Fruit fly (Drosophila melanogaster): ENCODE results near the gene sens.

Gene sens

DNA sequence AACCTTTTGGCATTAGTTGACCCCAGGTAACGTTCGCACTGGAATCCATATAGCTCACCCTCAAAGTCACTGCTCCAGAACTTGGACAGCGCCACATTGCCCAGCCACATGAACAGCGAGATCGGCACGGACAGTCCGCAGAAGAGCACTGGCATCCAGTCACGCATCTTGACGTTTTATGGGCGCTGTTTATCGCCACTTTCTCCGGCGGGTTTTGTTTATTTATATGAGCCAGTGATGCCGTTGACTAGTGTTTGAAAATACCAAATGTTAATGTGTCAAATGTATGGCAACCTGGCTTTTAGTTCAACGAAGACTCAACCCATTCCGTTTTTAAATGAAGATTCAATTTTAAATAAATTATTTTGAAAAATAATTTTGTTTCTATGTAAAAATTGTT lies 13.3 kb downstream of the sens start, which contains the start of gene CG10171:
Gene CG10171, minus strand, starts transcription at position 300 of the 400 bp plus-strand sequence.
- TF ChIP-seq ttk (optimal IDR thresholded peaks at IDR 0.05): no peak

DNA sequence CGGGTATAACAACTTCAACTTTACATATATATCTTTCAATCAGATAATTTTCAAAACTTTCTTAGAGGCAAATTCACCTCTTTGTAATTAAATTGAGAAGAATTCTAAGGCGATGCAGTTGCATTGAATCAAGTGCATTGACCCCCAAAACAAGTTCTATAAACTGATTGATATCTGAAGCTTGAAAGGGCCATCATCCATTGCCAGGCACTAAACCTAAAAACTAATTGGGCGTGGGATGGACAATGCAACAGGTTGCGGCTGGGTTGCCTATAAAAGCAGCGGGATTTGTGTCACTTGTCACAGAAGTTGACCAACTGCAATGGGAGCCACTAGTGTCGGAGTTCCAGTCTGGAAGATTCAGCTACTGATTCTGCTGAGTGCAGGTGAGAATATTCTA lies 16.4 kb downstream of the sens start, which contains the start of gene CG14110:
Gene CG14110, plus strand, starts transcription at position 301 of the 400 bp plus-strand sequence.
- TF ChIP-seq ttk (optimal IDR thresholded peaks at IDR 0.05) (no peak), Sin3A (optimal IDR thresholded peaks at IDR 0.05) (no peak), insv (optimal IDR thresholded peaks at IDR 0.05) (no peak), psq (optimal IDR thresholded peaks at IDR 0.05) (no peak), h (optimal IDR thresholded peaks at IDR 0.05) (no peak), Myc (optimal IDR thresholded peaks at IDR 0.05) (no peak)

DNA sequence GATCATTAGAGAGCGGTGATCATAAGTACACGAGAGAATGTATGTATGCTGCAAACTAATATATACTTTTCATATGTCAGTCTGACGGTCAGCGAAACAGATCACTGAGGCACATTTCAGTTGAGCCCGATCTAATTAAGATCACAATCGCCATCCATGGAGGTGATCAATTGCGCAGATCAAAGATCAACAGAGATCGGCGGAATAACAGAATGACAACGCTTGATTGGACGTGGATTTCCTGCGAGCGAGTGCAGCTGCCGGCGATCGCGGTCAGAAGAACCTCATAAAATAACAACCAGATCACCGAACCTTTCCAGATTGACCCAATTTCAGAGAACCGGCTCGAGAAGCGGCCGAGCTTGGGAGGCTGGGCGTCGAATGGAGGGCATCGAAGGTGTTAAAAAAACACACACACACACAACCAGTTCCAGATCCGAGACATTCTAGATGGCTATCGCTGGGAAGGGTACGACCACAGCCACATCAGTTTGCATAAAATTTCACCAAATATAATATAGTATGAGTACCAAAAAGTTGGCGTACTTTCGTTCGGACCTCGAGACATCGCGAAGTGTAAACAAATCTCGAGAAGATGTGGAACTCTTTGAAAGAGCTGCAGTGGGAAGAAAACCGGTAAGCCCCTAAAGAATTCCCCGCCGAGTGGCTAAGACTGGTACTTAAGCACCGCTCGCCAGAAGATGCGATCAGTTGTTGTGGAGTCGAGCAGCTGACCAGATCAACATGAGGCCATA lies 18.7 kb downstream of the sens start, which contains the start of gene ImpL1:
Gene ImpL1, plus strand, starts transcription at position 705 of the 755 bp plus-strand sequence.
- no peak for TF ChIP-seq Sin3A (optimal IDR thresholded peaks at IDR 0.05)
- no peak for TF ChIP-seq psq (optimal IDR thresholded peaks at IDR 0.05)
- no peak for TF ChIP-seq insv (optimal IDR thresholded peaks at IDR 0.05)
- TF ChIP-seq h (optimal IDR thresholded peaks at IDR 0.05): no peak
- TF ChIP-seq ttk (optimal IDR thresholded peaks at IDR 0.05): no peak
- no peak for TF ChIP-seq Myc (optimal IDR thresholded peaks at IDR 0.05)

DNA sequence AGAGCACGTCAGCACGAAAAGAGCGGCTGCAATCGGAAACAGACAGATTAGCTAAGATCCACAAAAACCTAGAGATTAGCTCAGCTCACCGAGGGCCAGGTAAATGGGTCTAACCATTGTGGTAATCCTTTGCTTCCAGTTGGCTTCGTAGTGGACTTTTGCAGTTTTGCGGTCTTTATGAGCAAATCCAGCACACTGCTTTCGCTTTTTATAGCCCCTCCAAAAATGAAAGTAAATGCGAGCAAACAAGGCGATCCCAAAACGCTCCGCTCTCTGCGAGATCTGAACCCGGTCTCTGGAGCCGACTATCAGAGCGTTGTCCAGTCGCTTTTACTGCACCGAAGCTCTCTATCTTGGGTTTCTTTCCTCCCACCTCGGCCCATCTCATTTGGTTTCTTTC lies 19.8 kb downstream of the sens start, which contains the start of gene CG14107:
Gene CG14107, minus strand, starts transcription at position 187 of the 400 bp plus-strand sequence.
- no peak for TF ChIP-seq Sin3A (optimal IDR thresholded peaks at IDR 0.05)
- no peak for TF ChIP-seq psq (optimal IDR thresholded peaks at IDR 0.05)
- TF ChIP-seq insv (optimal IDR thresholded peaks at IDR 0.05): no peak

DNA sequence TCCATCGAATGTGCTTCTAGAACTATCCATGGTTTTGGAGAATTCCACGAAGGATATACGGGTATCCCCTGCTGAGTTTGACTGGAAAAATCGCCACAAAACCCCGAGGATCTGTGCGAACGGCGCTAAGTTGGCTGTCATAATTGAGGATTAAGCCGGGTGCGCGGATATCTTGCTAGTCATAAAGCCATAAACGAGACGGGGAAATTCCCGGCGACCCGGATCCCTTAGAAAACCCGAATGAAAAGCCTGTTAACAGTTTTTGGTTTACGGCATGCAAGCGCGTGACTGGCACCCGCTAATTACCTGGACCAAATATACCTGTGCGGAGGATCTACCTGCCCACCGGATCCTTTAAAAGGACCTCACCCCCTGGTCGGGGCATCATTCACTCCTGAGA lies 22.7 kb downstream of the sens start, which contains the start of gene SNCF:
Gene SNCF, plus strand, starts transcription at position 382 of the 400 bp plus-strand sequence.
- TF ChIP-seq insv (optimal IDR thresholded peaks at IDR 0.05) (no peak), Sin3A (optimal IDR thresholded peaks at IDR 0.05) (no peak), Myc (optimal IDR thresholded peaks at IDR 0.05) (no peak), psq (optimal IDR thresholded peaks at IDR 0.05) (no peak), h (optimal IDR thresholded peaks at IDR 0.05) (no peak), ttk (optimal IDR thresholded peaks at IDR 0.05) (no peak)

DNA sequence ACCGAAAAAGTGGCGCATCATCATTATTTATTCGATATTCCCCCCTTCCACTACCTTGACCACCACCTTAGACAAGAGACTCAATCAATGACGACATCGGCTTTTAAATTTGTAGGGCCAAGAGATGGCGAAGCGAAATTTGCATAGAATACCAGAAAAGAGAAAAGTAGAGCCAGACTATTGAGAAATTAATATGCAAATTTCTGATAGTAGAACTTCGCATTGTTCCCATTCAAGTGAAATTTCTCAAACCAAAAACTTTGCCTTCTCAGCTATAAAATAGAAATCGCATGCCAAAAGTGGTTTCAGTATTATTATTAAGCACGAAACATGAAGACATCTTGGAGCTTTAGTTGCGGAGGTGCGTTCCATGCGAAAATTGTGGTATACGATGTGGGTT lies 23.3 kb downstream of the sens start, which contains the start of gene CG14111:
Gene CG14111, plus strand, starts transcription at position 301 of the 400 bp plus-strand sequence.
- no peak for TF ChIP-seq ttk (optimal IDR thresholded peaks at IDR 0.05)
- no peak for TF ChIP-seq h (optimal IDR thresholded peaks at IDR 0.05)
- TF ChIP-seq psq (optimal IDR thresholded peaks at IDR 0.05): no peak
- no peak for TF ChIP-seq insv (optimal IDR thresholded peaks at IDR 0.05)
- no peak for TF ChIP-seq Sin3A (optimal IDR thresholded peaks at IDR 0.05)
- no peak for TF ChIP-seq Myc (optimal IDR thresholded peaks at IDR 0.05)

DNA sequence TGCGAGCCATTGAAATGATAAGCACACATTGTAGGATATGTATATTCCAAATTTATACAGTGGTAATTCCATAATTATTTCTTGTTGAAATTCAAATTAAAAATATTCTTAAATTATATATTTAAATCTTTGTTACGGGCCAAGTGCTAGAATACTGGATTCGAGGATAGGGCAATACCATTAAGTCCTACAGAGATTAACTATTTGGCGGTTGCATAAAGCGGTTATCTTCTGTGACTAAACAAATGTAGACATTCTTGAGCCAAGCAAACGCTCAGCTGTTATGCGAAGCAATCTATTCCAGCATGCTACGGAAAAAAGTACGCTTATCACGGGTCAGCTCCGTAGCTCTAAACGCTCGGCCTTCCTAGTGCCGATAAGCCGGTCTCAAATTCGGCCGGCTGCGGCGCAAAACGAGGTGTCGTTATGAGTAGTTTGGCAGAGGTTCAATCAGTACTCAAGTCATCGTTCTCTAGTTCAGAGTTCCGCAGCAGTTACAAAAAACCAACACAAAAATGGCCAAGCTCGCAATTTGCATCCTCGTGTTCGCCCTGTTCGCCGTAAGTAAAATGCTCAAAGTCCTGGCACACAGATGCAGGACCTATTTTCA lies 44.7 kb downstream of the sens start, which contains the start of gene Nplp2:
Gene Nplp2, plus strand, starts transcription at position 293 of the 610 bp plus-strand sequence.
- no peak for TF ChIP-seq insv (optimal IDR thresholded peaks at IDR 0.05)
- TF ChIP-seq h (optimal IDR thresholded peaks at IDR 0.05): no peak
- no peak for TF ChIP-seq ttk (optimal IDR thresholded peaks at IDR 0.05)

DNA sequence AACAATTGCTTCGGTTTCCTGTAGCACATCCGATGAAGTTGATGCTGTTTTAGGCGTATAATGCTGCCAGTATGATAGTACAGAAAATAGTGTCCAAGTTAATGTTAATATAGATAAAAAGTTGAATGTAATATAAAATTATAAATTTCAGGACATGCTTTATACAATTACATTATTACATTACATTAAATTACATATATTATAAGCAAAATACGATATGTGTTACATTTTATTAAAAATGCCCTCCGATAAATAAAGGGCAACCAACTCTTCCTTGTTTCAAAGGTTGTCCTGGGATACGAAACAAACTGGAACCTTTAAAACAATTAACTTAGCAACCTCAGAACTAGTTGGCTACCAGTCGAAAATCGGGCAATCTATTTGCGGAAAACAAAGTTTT lies 52.2 kb downstream of the sens start, which contains the start of gene CG17687:
Gene CG17687, plus strand, starts transcription at position 301 of the 400 bp plus-strand sequence.
- TF ChIP-seq Myc (optimal IDR thresholded peaks at IDR 0.05) (no peak), ttk (optimal IDR thresholded peaks at IDR 0.05) (no peak), insv (optimal IDR thresholded peaks at IDR 0.05) (no peak), h (optimal IDR thresholded peaks at IDR 0.05) (no peak), Sin3A (optimal IDR thresholded peaks at IDR 0.05) (no peak), psq (optimal IDR thresholded peaks at IDR 0.05) (no peak)

Measured in Kc167 (cell line).